Worm (Caenorhabditis elegans) whole organism, L4/young adult: ENCODE data around the gene K05F1.6.

Experiments
- W03F9.2 ChIP-seq: fragments of 150-350 bp; optimal IDR thresholded peaks from 2 replicates; lab custom pipeline; 2014; ENCODE audit warnings: missing biosample characterization, missing genetic modification characterization
- dao-5 ChIP-seq: sonication (generic microtip); optimal IDR thresholded peaks from 2 replicates; lab custom pipeline; 2016; ENCODE audit warnings: missing genotype, missing genetic modification characterization, moderate library complexity, missing compliant biosample characterization
- him-1 ChIP-seq: sonication (generic microtip); optimal IDR thresholded peaks from 2 replicates; lab custom pipeline; 2016; ENCODE audit warnings: missing genotype, missing genetic modification reagents, missing genetic modification characterization, missing compliant biosample characterization

The K05F1.6 gene

ce11 chrII:5781935-5782921 is at the start of gene K05F1.6:
Gene K05F1.6 (plus strand): TSS chrII:5782520.
- TF ChIP-seq him-1 (tag; lab: Kevin White, UChicago): peak; percentile 34
- peak; percentile 47 for TF ChIP-seq dao-5 (tag; lab: Kevin White, UChicago)
- peak; percentile 67 for TF ChIP-seq W03F9.2 (tag; lab: Kevin White, UChicago)

- TF ChIP-seq dao-5 (tag; lab: Kevin White, UChicago) (no peak), W03F9.2 (tag; lab: Kevin White, UChicago) (no peak), him-1 (tag; lab: Kevin White, UChicago) (no peak)
Measured at ce11 chrII:5734883-5735282, 47.4 kb upstream of the K05F1.6 start.

- TF ChIP-seq him-1 (tag; lab: Kevin White, UChicago): no peak
- TF ChIP-seq dao-5 (tag; lab: Kevin White, UChicago): no peak
Measured at ce11 chrII:5735744-5736143, 46.6 kb upstream of the K05F1.6 start.

ce11 chrII:5736599-5736998 is 45.7 kb upstream of the K05F1.6 start:
- TF ChIP-seq dao-5 (tag; lab: Kevin White, UChicago) (no peak), W03F9.2 (tag; lab: Kevin White, UChicago) (no peak), him-1 (tag; lab: Kevin White, UChicago) (no peak)

ce11 chrII:5738795-5739194 is 43.5 kb upstream of the K05F1.6 start, which contains the start of gene hlh-14:
Gene hlh-14 (minus strand): TSS chrII:5738895.
- TF ChIP-seq him-1 (tag; lab: Kevin White, UChicago) (no peak), W03F9.2 (tag; lab: Kevin White, UChicago) (no peak), dao-5 (tag; lab: Kevin White, UChicago) (no peak)

- no peak for TF ChIP-seq W03F9.2 (tag; lab: Kevin White, UChicago)
- TF ChIP-seq dao-5 (tag; lab: Kevin White, UChicago): no peak
- no peak for TF ChIP-seq him-1 (tag; lab: Kevin White, UChicago)
Measured at ce11 chrII:5742767-5743166, 39.6 kb upstream of the K05F1.6 start.

ce11 chrII:5744342-5744741 is 38.0 kb upstream of the K05F1.6 start:
- TF ChIP-seq W03F9.2 (tag; lab: Kevin White, UChicago) (no peak), dao-5 (tag; lab: Kevin White, UChicago) (no peak), him-1 (tag; lab: Kevin White, UChicago) (no peak)

ce11 chrII:5745088-5745487 is 37.2 kb upstream of the K05F1.6 start, which contains the start of gene F10C1.9:
Gene F10C1.9 (minus strand): TSS chrII:5745284.
- TF ChIP-seq dao-5 (tag; lab: Kevin White, UChicago) (no peak), W03F9.2 (tag; lab: Kevin White, UChicago) (no peak), him-1 (tag; lab: Kevin White, UChicago) (no peak)

ce11 chrII:5747312-5747711 is 35.0 kb upstream of the K05F1.6 start:
- TF ChIP-seq dao-5 (tag; lab: Kevin White, UChicago): no peak
- no peak for TF ChIP-seq W03F9.2 (tag; lab: Kevin White, UChicago)
- no peak for TF ChIP-seq him-1 (tag; lab: Kevin White, UChicago)

ce11 chrII:5748395-5748794 is 33.9 kb upstream of the K05F1.6 start:
- TF ChIP-seq him-1 (tag; lab: Kevin White, UChicago) (no peak), W03F9.2 (tag; lab: Kevin White, UChicago) (no peak), dao-5 (tag; lab: Kevin White, UChicago) (no peak)

ce11 chrII:5749733-5750238 is 32.5 kb upstream of the K05F1.6 start, which contains the start of gene ifb-2:
Gene ifb-2 (plus strand): TSS chrII:5750188.
- TF ChIP-seq W03F9.2 (tag; lab: Kevin White, UChicago) (no peak), dao-5 (tag; lab: Kevin White, UChicago) (no peak), him-1 (tag; lab: Kevin White, UChicago) (no peak)

- no peak for TF ChIP-seq him-1 (tag; lab: Kevin White, UChicago)
- TF ChIP-seq dao-5 (tag; lab: Kevin White, UChicago): no peak
- TF ChIP-seq W03F9.2 (tag; lab: Kevin White, UChicago): no peak
Measured at ce11 chrII:5751353-5751752, 31.0 kb upstream of the K05F1.6 start.

ce11 chrII:5754168-5754567 is 28.2 kb upstream of the K05F1.6 start, which contains the start of gene F10C1.8:
Gene F10C1.8 (plus strand): TSS chrII:5754468.
- TF ChIP-seq him-1 (tag; lab: Kevin White, UChicago) (no peak), dao-5 (tag; lab: Kevin White, UChicago) (no peak), W03F9.2 (tag; lab: Kevin White, UChicago) (no peak)
